Worm (Caenorhabditis elegans) whole organism, mixed stage, embryonic: ENCODE results near the gene T25B6.6.

ENCODE experiments used
- blmp-1 ChIP-seq: fragments of 150-350 bp; optimal IDR thresholded peaks from 2 replicates; lab custom pipeline; 2014; ENCODE audit warnings: missing biosample characterization, missing genetic modification characterization
- cnd-1 ChIP-seq: fragments of 200-800 bp; sonication (Bioruptor generic); optimal IDR thresholded peaks from 2 replicates; lab custom pipeline; 2018; ENCODE audit warnings: mild to moderate bottlenecking, missing genetic modification characterization, missing compliant biosample characterization
- elt-1 ChIP-seq: sonication (generic microtip); optimal IDR thresholded peaks from 2 replicates; lab custom pipeline; 2017; ENCODE audit warnings: missing genetic modification characterization, mild to moderate bottlenecking, missing compliant biosample characterization, antibody characterized with exemption, moderate library complexity, borderline replicate concordance; ENCODE audit not compliant: insufficient read depth
- elt-3 ChIP-seq: fragments of 150-350 bp; optimal IDR thresholded peaks from 2 replicates; lab custom pipeline; 2014; ENCODE audit warnings: missing biosample characterization, missing genetic modification characterization
- lin-13 ChIP-seq: fragments of 150-350 bp; optimal IDR thresholded peaks from 2 replicates; lab custom pipeline; 2014; ENCODE audit warnings: missing biosample characterization, missing genetic modification characterization
- lsy-2 ChIP-seq: fragments of 150-350 bp; optimal IDR thresholded peaks from 2 replicates; lab custom pipeline; 2014; ENCODE audit warnings: missing biosample characterization, missing genetic modification characterization
- mls-2 ChIP-seq: sonication (generic microtip); optimal IDR thresholded peaks from 2 replicates; lab custom pipeline; 2016; ENCODE audit warnings: mild to moderate bottlenecking, missing genetic modification characterization, moderate library complexity, missing compliant biosample characterization
- nhr-12 ChIP-seq: fragments of 150-350 bp; optimal IDR thresholded peaks from 2 replicates; lab custom pipeline; 2014; ENCODE audit warnings: missing biosample characterization, missing genetic modification characterization
- nhr-28 ChIP-seq: fragments of 150-350 bp; optimal IDR thresholded peaks from 2 replicates; lab custom pipeline; 2014; ENCODE audit warnings: missing biosample characterization, missing genetic modification characterization
- nhr-76 ChIP-seq: sonication (generic microtip); optimal IDR thresholded peaks from 2 replicates; lab custom pipeline; 2017; ENCODE audit warnings: missing biosample characterization, missing genetic modification characterization
- pha-4 ChIP-seq: fragments of 150-350 bp; optimal IDR thresholded peaks from 2 replicates; lab custom pipeline; 2018; ENCODE audit warnings: missing biosample characterization, missing genetic modification reagents, missing genetic modification characterization
- snpc-4 ChIP-seq: fragments of 150-350 bp; optimal IDR thresholded peaks from 2 replicates; lab custom pipeline; 2014; ENCODE audit warnings: missing biosample characterization, missing genetic modification characterization
- unc-62 ChIP-seq: fragments of 150-350 bp; optimal IDR thresholded peaks from 2 replicates; lab custom pipeline; 2014; ENCODE audit warnings: missing biosample characterization, missing genetic modification reagents, missing genetic modification characterization
- ztf-11 ChIP-seq: fragments of 150-350 bp; optimal IDR thresholded peaks from 2 replicates; lab custom pipeline; 2014; ENCODE audit warnings: missing biosample characterization, missing genetic modification characterization

ce11 chrX:8995527-8995946 lies 27.1 kb downstream of the T25B6.6 start:
- TF ChIP-seq pha-4 (tag; lab: Kevin White, UChicago) (no peak), mls-2 (tag; lab: Kevin White, UChicago) (peak; percentile 50), unc-62 (GFP tag; lab: Kevin White, UChicago) (peak; percentile 42), lsy-2 (no peak), lin-13 (tag; lab: Kevin White, UChicago) (no peak), nhr-76 (tag; lab: Kevin White, UChicago) (no peak), ztf-11 (tag; lab: Kevin White, UChicago) (no peak), blmp-1 (tag; lab: Kevin White, UChicago) (no peak), snpc-4 (tag; lab: Kevin White, UChicago) (no peak), elt-1 (no peak), elt-3 (tag; lab: Kevin White, UChicago) (no peak), nhr-28 (tag; lab: Kevin White, UChicago) (no peak), nhr-12 (tag; lab: Kevin White, UChicago) (no peak), cnd-1 (tag; lab: Kevin White, UChicago) (no peak)
